Worm (Caenorhabditis elegans): ENCODE results near the gene gcp-2.2.

ce11 chrX:11546445-11547275 is 9.1 kb downstream of the gcp-2.2 start, which contains the start of gene selt-1.1:
- TF ChIP-seq him-1 (tag; optimal IDR thresholded peaks at IDR 0.05) (no peak), dao-5 (tag; optimal IDR thresholded peaks at IDR 0.05) (no peak)

Measured in whole organism, L4/young adult.